Fruit fly (Drosophila melanogaster) whole organism, pupa: Measurements from ENCODE around the gene mRRF1.

Experiments
- CG14655 ChIP-seq: fragments of 200-800 bp; sonication (Bioruptor generic); optimal IDR thresholded peaks from 3 replicates; lab custom pipeline; 2017; ENCODE audit warnings: mild to moderate bottlenecking, missing biosample characterization, missing genetic modification reagents, missing genetic modification characterization
- CG32121 ChIP-seq: fragments of 200-800 bp; sonication (Bioruptor generic); IDR thresholded peaks from 2 replicates; pipeline ENCODE4 v1.3.6; 2022; ENCODE audit warnings: missing biosample characterization, missing genetic modification characterization
- CG8159 ChIP-seq: fragments of 200-800 bp; sonication (Bioruptor generic); optimal IDR thresholded peaks from 3 replicates; lab custom pipeline; 2018; ENCODE audit warnings: missing biosample characterization, mild to moderate bottlenecking, missing genetic modification characterization, moderate library complexity
- CG8301 ChIP-seq: fragments of 200-800 bp; sonication (Bioruptor generic); optimal IDR thresholded peaks from 2 replicates; lab custom pipeline; 2018; ENCODE audit warnings: missing biosample characterization, mild to moderate bottlenecking, missing genetic modification characterization
- D1 ChIP-seq: fragments of 200-800 bp; sonication (Bioruptor generic); optimal IDR thresholded peaks from 2 replicates; lab custom pipeline; 2018; ENCODE audit warnings: missing biosample characterization, mild to moderate bottlenecking, missing genetic modification characterization, moderate library complexity

dm6 chr3L:9398028-9398427 is 33.9 kb downstream of the mRRF1 start:
- TF ChIP-seq CG14655 (GFP tag; lab: Kevin White, UChicago) (no peak), CG32121 (GFP tag; lab: Robert Waterston, UW) (no peak), CG8301 (tag; lab: Kevin White, UChicago) (no peak), D1 (tag; lab: Kevin White, UChicago) (no peak), CG8159 (tag; lab: Kevin White, UChicago) (no peak)
